Worm (Caenorhabditis elegans) whole organism, young adult: ENCODE data around the gene T10B5.10.
A peak's percentile ranks its signal among the peaks of the same experiment; 100 is the strongest.
"Not testable (repeated sequence)": the region's sequence is repeated elsewhere in the genome, so short reads cannot be mapped to it uniquely, and the experiment has no call there.

Source experiments
- B0336.3 ChIP-seq: fragments of 200-800 bp; sonication (Bioruptor generic); IDR thresholded peaks from 2 replicates; pipeline ENCODE4 v1.3.6; 2022; ENCODE audit warnings: missing genetic modification characterization, missing compliant biosample characterization
- F10E7.11 ChIP-seq: sonication (generic microtip); optimal IDR thresholded peaks from 2 replicates; lab custom pipeline; 2017; ENCODE audit warnings: mild to moderate bottlenecking, missing genetic modification characterization, moderate library complexity, missing compliant biosample characterization
- F23B12.7 ChIP-seq: sonication (generic microtip); optimal IDR thresholded peaks from 2 replicates; lab custom pipeline; 2017; ENCODE audit warnings: missing genetic modification characterization, mild to moderate bottlenecking, missing compliant biosample characterization, antibody characterized with exemption, moderate library complexity; ENCODE audit not compliant: insufficient read depth
- F33H1.4 ChIP-seq: fragments of 200-800 bp; sonication (Bioruptor generic); IDR thresholded peaks from 2 replicates; pipeline ENCODE4 v1.3.6; 2022; ENCODE audit warnings: missing genetic modification reagents, missing genetic modification characterization, missing compliant biosample characterization
- K12H6.12 ChIP-seq: fragments of 200-800 bp; sonication (Bioruptor generic); optimal IDR thresholded peaks from 2 replicates; lab custom pipeline; 2018; ENCODE audit warnings: mild to moderate bottlenecking, missing genetic modification characterization, missing compliant biosample characterization
- Y53G8AR.9 ChIP-seq: fragments of 200-800 bp; sonication (Bioruptor generic); conservative IDR thresholded peaks from 2 replicates; pipeline ENCODE4 v1.3.6; 2022; ENCODE audit warnings: missing genetic modification reagents, missing genetic modification characterization, missing compliant biosample characterization
- Y56A3A.18 ChIP-seq: fragments of 200-800 bp; sonication (Bioruptor generic); IDR thresholded peaks from 2 replicates; pipeline ENCODE4 v1.3.6; 2022; ENCODE audit warnings: missing genetic modification reagents, missing genetic modification characterization, missing compliant biosample characterization
- aptf-2 ChIP-seq: fragments of 200-800 bp; sonication (Bioruptor generic); conservative IDR thresholded peaks from 2 replicates; pipeline ENCODE4 v1.3.6; 2022; ENCODE audit warnings: missing genetic modification reagents, missing genetic modification characterization, missing compliant biosample characterization
- athp-1 ChIP-seq: sonication (generic microtip); optimal IDR thresholded peaks from 2 replicates; lab custom pipeline; 2017; ENCODE audit warnings: mild to moderate bottlenecking, missing genetic modification characterization, missing compliant biosample characterization
- attf-5 ChIP-seq: fragments of 200-800 bp; sonication (Bioruptor generic); optimal IDR thresholded peaks from 2 replicates; lab custom pipeline; 2018; ENCODE audit warnings: mild to moderate bottlenecking, missing genetic modification characterization, missing compliant biosample characterization
- ceh-40 ChIP-seq: fragments of 200-800 bp; sonication (Bioruptor generic); IDR thresholded peaks from 2 replicates; pipeline ENCODE4 v1.3.6; 2022; ENCODE audit warnings: missing genetic modification characterization, missing compliant biosample characterization
- die-1 ChIP-seq: sonication (generic microtip); optimal IDR thresholded peaks from 2 replicates; lab custom pipeline; 2016; ENCODE audit warnings: missing genotype, mild to moderate bottlenecking, missing genetic modification characterization, missing compliant biosample characterization
- dox-1 ChIP-seq: fragments of 200-800 bp; sonication (Bioruptor generic); IDR thresholded peaks from 2 replicates; pipeline ENCODE4 v1.3.6; 2022; ENCODE audit warnings: missing genetic modification reagents, missing genetic modification characterization, missing compliant biosample characterization
- dpff-1 ChIP-seq: sonication (generic microtip); optimal IDR thresholded peaks from 2 replicates; lab custom pipeline; 2017; ENCODE audit warnings: mild to moderate bottlenecking, missing genetic modification characterization, missing compliant biosample characterization
- dpl-1 ChIP-seq: fragments of 150-350 bp; optimal IDR thresholded peaks from 2 replicates; lab custom pipeline; 2014; ENCODE audit warnings: missing biosample characterization, missing genetic modification reagents, missing genetic modification characterization
- egl-18 ChIP-seq: fragments of 200-800 bp; sonication (Bioruptor generic); IDR thresholded peaks from 2 replicates; pipeline ENCODE4 v1.3.6; 2022; ENCODE audit warnings: missing genetic modification reagents, missing genetic modification characterization, missing compliant biosample characterization
- ekl-4 ChIP-seq: fragments of 200-800 bp; sonication (Bioruptor generic); IDR thresholded peaks from 2 replicates; pipeline ENCODE4 v1.3.6; 2022; ENCODE audit warnings: missing genetic modification reagents, missing genetic modification characterization, missing compliant biosample characterization
- hrde-1 ChIP-seq: sonication (generic microtip); optimal IDR thresholded peaks from 2 replicates; lab custom pipeline; 2016; ENCODE audit warnings: missing genetic modification characterization, mild to moderate bottlenecking, missing compliant biosample characterization, moderate library complexity, missing genotype, missing genetic modification reagents, borderline replicate concordance
- lin-26 ChIP-seq: fragments of 200-800 bp; sonication (Bioruptor generic); IDR thresholded peaks from 2 replicates; pipeline ENCODE4 v1.3.6; 2022; ENCODE audit warnings: missing genetic modification reagents, missing genetic modification characterization, missing compliant biosample characterization
- lin-40 ChIP-seq: sonication (generic microtip); optimal IDR thresholded peaks from 2 replicates; lab custom pipeline; 2016; ENCODE audit warnings: missing genetic modification characterization, mild to moderate bottlenecking, missing compliant biosample characterization, missing genotype, missing genetic modification reagents
- lin-54 ChIP-seq: fragments of 200-800 bp; sonication (Bioruptor generic); optimal IDR thresholded peaks from 2 replicates; lab custom pipeline; 2018; ENCODE audit warnings: mild to moderate bottlenecking, missing genetic modification characterization, missing compliant biosample characterization
- lsl-1 ChIP-seq: fragments of 200-800 bp; sonication (Bioruptor generic); optimal IDR thresholded peaks from 2 replicates; lab custom pipeline; 2018; ENCODE audit warnings: mild to moderate bottlenecking, missing genetic modification characterization, moderate library complexity, missing compliant biosample characterization
- lsy-27 ChIP-seq: sonication (generic microtip); optimal IDR thresholded peaks from 2 replicates; lab custom pipeline; 2017; ENCODE audit warnings: missing genetic modification characterization, mild to moderate bottlenecking, missing compliant biosample characterization, antibody characterized with exemption, missing genotype, borderline replicate concordance; ENCODE audit not compliant: insufficient read depth
- mcd-1 ChIP-seq: fragments of 200-800 bp; sonication (Bioruptor generic); IDR thresholded peaks from 2 replicates; pipeline ENCODE4 v1.3.6; 2022; ENCODE audit warnings: missing genetic modification reagents, missing genetic modification characterization, missing compliant biosample characterization
- mel-28 ChIP-seq: sonication (generic microtip); optimal IDR thresholded peaks from 2 replicates; lab custom pipeline; 2016; ENCODE audit warnings: borderline replicate concordance, mild to moderate bottlenecking, missing genetic modification characterization, missing compliant biosample characterization
- mxl-1 ChIP-seq: sonication (generic microtip); optimal IDR thresholded peaks from 2 replicates; lab custom pipeline; 2016; ENCODE audit warnings: missing genetic modification characterization, missing compliant biosample characterization
- nhr-179 ChIP-seq: sonication (generic microtip); optimal IDR thresholded peaks from 2 replicates; lab custom pipeline; 2016; ENCODE audit warnings: mild to moderate bottlenecking, missing genetic modification characterization, missing compliant biosample characterization
- pha-4 ChIP-seq: fragments of 150-350 bp; sonication (generic microtip); optimal IDR thresholded peaks from 2 replicates; lab custom pipeline; 2014; ENCODE audit warnings: missing biosample characterization, missing genetic modification reagents, missing genetic modification characterization
- rcor-1 ChIP-seq: fragments of 200-800 bp; sonication (Bioruptor generic); IDR thresholded peaks from 2 replicates; pipeline ENCODE4 v1.3.6; 2022; ENCODE audit warnings: missing genetic modification reagents, missing genetic modification characterization, missing compliant biosample characterization
- rpc-1 ChIP-seq, 2 experiments: fragments of 150-350 bp in 1 of 2; sonication (generic microtip) in 1 of 2; optimal IDR thresholded peaks; 2 replicates each; lab custom pipeline; 2014 to 2018; ENCODE audit warnings: missing biosample characterization in 1 of 2, missing genetic modification characterization in 1 of 2, missing genetic modification reagents in 1 of 2, missing genotype in 1 of 2
- snpc-4 ChIP-seq, 5 experiments: fragments of 150-350 bp in 1 of 5; sonication (generic microtip) in 4 of 5; optimal IDR thresholded peaks; 2 replicates each; lab custom pipeline; 2014 to 2018; ENCODE audit warnings: missing genetic modification characterization in 5 of 5, missing biosample characterization in 3 of 5, antibody characterized with exemption in 2 of 5, mild to moderate bottlenecking in 2 of 5, missing compliant biosample characterization in 2 of 5, missing genotype in 2 of 5, moderate library complexity in 2 of 5, missing genetic modification reagents in 1 of 5
- sptf-2 ChIP-seq: fragments of 200-800 bp; sonication (Bioruptor generic); optimal IDR thresholded peaks from 2 replicates; lab custom pipeline; 2018; ENCODE audit warnings: mild to moderate bottlenecking, missing genetic modification characterization, missing compliant biosample characterization
- tbp1 ChIP-seq: fragments of 200-800 bp; sonication (Bioruptor generic); optimal IDR thresholded peaks from 2 replicates; lab custom pipeline; 2018; ENCODE audit warnings: mild to moderate bottlenecking, missing genetic modification characterization, missing compliant biosample characterization
- xnd-1 ChIP-seq: sonication (generic microtip); optimal IDR thresholded peaks from 2 replicates; lab custom pipeline; 2016; ENCODE audit warnings: missing genotype, missing genetic modification reagents, missing genetic modification characterization, missing compliant biosample characterization
- zfh-2 ChIP-seq: fragments of 200-800 bp; sonication (Bioruptor generic); conservative IDR thresholded peaks from 2 replicates; pipeline ENCODE4 v1.3.6; 2022; ENCODE audit warnings: missing genetic modification reagents, missing genetic modification characterization, missing compliant biosample characterization

Gene T10B5.10

ce11 chrV:1821287-1821686 is 34.8 kb downstream of the T10B5.10 start, which contains the start of the genes gly-7 and mrpl-39 (continued):
- TF ChIP-seq ekl-4 (no peak), lsl-1 (GFP tag; lab: Kevin White, UChicago) (no peak), mxl-1 (tag; lab: Kevin White, UChicago) (no peak)

ce11 chrV:1820749-1821148 is 35.3 kb downstream of the T10B5.10 start:
- TF ChIP-seq lin-54 (GFP tag; lab: Kevin White, UChicago), result peak; percentile 32
- no peak for TF ChIP-seq rpc-1 (optimal IDR thresholded peaks at IDR 0.05; lab: Kevin White, UChicago)
- no peak for TF ChIP-seq rpc-1 (tag; optimal IDR thresholded peaks at IDR 0.05; lab: Kevin White, UChicago)
- TF ChIP-seq tbp1 (GFP tag; lab: Kevin White, UChicago), result no peak
- TF ChIP-seq F33H1.4 (GFP tag; lab: Robert Waterston, UW), result peak; percentile 13; the same call in 1 of the 2 replicates
- no peak for TF ChIP-seq lsy-27 (tag; lab: Kevin White, UChicago)
- TF ChIP-seq dpl-1 (GFP tag; lab: Kevin White, UChicago), result no peak
- TF ChIP-seq lin-40 (tag; lab: Kevin White, UChicago), result no peak
- TF ChIP-seq Y56A3A.18, result no peak
- no peak for TF ChIP-seq sptf-2 (GFP tag; lab: Kevin White, UChicago)
- no peak for TF ChIP-seq lin-26 (GFP tag; lab: Robert Waterston, UW)
- no peak for TF ChIP-seq F10E7.11
- no peak for TF ChIP-seq die-1
- no peak for TF ChIP-seq pha-4 (tag; lab: Kevin White, UChicago)
- no peak for TF ChIP-seq snpc-4 (GFP tag; optimal IDR thresholded peaks at IDR 0.05; lab: Kevin White, UChicago)
- no peak for TF ChIP-seq snpc-4 (tag; optimal IDR thresholded peaks at IDR 0.05; lab: Kevin White, UChicago)
- TF ChIP-seq xnd-1 (tag; lab: Kevin White, UChicago), result no peak
- TF ChIP-seq K12H6.12, result no peak
- TF ChIP-seq B0336.3 (GFP tag; lab: Robert Waterston, UW), result no peak
- no peak for TF ChIP-seq aptf-2 (GFP tag; lab: Robert Waterston, UW)
- no peak for TF ChIP-seq ceh-40
- no peak for TF ChIP-seq dox-1 (GFP tag; lab: Robert Waterston, UW)
- no peak for TF ChIP-seq hrde-1
- TF ChIP-seq attf-5 (GFP tag; lab: Kevin White, UChicago), result no peak
- TF ChIP-seq mcd-1 (GFP tag; lab: Robert Waterston, UW), result peak; percentile 47; the same call in 1 of the 2 replicates
- TF ChIP-seq rcor-1, result no peak
- no peak for TF ChIP-seq F23B12.7
- TF ChIP-seq egl-18, result no peak

- peak; percentile 56 for TF ChIP-seq zfh-2 (GFP tag; lab: Robert Waterston, UW)
- no peak for TF ChIP-seq mel-28 (tag; lab: Kevin White, UChicago)
- TF ChIP-seq nhr-179 (tag; lab: Kevin White, UChicago), result no peak
Observed at ce11 chrV:1820016-1820415, 36.1 kb downstream of the T10B5.10 start.

ce11 chrV:1814784-1815183 is 41.3 kb downstream of the T10B5.10 start, which contains the start of gene Y46H3A.5:
Gene Y46H3A.5, minus strand, starts transcription at chrV:1814884.
- not testable (repeated sequence) for TF ChIP-seq Y53G8AR.9 (GFP tag; lab: Robert Waterston, UW); athp-1 (tag; lab: Kevin White, UChicago); dpff-1 (tag; lab: Kevin White, UChicago)
